Worm (Caenorhabditis elegans): Measurements from ENCODE around the gene thk-1.
"Not testable (repeated sequence)": the region's sequence is repeated elsewhere in the genome, so short reads cannot be mapped to it uniquely, and the experiment has no call there.

thk-1 gene

DNA sequence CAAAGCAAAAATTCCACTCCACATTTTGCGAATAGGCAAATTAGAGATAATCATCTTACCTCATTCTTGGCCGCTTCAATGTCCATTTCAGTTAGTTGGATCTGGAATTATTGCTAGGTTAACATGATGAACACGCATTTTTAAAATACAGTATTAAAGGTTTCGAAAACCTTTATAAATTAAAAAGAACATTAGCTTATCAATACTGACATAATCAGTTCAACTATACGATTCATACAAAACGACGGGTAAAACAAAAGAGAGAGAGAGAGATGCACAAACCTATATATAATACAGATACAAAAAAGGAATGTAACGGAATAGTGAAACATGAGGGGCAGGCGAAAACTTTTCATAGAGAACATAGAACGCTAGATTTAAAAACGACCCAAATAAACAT lies at the start of gene thk-1:
Gene thk-1 (minus strand): TSS at position 101 of the 400 bp plus-strand sequence.
- TF ChIP-seq W03F9.2 (tag; optimal IDR thresholded peaks at IDR 0.05) (no peak), dao-5 (tag; optimal IDR thresholded peaks at IDR 0.05) (no peak), him-1 (tag; optimal IDR thresholded peaks at IDR 0.05) (no peak)

DNA sequence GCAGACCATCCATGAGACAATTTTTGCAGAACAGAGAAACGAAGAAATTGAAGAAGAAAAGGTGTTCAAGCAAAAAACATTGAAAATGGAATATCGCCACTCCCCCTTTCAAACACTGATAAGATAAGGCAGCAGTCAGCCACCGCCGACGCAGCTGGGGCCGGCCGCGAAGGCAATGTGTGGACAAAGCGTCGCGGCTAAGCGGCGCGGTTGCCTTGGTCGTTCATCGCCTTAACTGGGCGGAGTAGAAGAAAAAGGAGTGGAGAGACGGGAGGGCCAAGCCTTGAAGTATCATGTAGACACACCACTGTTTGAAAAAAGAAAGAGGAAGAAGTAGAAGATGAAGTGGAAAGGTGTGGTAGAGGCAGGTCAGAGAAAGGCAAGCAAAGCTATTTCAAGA lies 49.6 kb upstream of the thk-1 start:
- TF ChIP-seq W03F9.2 (tag; optimal IDR thresholded peaks at IDR 0.05) (no peak), dao-5 (tag; optimal IDR thresholded peaks at IDR 0.05) (no peak), him-1 (tag; optimal IDR thresholded peaks at IDR 0.05) (no peak)

DNA sequence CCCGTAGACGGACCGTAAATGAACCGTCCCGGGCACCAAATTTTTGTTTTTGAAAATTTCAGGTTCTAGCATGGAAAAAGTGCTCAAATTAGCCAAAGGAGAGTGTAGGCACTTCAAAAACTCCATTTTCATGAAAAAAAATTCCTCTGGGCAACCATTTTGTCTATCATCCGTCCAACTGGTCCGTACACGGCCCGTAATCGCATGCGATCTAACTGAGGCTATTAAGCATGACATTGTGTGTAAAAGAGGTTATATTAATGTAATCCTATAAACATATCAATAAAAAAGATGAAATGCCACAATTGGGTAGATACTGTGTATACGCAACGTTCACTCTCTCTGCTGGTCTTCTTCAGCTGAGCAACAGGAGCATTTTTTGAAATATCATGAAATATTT lies 41.3 kb upstream of the thk-1 start, which contains the start of gene R09E10.1:
Gene R09E10.1 (minus strand): TSS at position 101 of the 400 bp plus-strand sequence.
- not testable (repeated sequence) for TF ChIP-seq him-1, W03F9.2, dao-5 (tag; optimal IDR thresholded peaks at IDR 0.05)

DNA sequence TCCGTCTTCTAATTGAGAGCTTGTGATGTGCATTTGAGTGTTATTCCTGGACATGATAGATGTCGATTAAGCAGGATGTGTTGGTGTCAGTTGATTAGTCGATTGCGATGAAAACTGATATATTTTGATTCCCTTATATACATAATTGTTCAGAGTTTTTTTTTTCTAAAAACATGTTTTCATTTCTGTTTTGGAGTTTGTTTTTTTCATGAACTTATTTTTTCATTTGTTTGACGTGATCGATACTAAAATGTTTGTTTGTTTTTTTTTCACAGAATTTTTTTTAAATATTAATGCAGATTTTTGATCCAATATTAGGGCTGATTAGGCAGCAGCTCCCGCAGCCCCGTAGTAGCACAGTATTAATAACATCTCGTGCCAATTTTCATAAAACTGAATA lies 36.8 kb upstream of the thk-1 start, which contains the start of gene R09E10.2:
Gene R09E10.2 (minus strand): TSS at position 101 of the 400 bp plus-strand sequence.
- TF ChIP-seq him-1 (tag; optimal IDR thresholded peaks at IDR 0.05) (no peak), W03F9.2 (tag; optimal IDR thresholded peaks at IDR 0.05) (no peak)

ce11 chrIV:10313565-10313964 lies 32.2 kb upstream of the thk-1 start, which contains the start of gene acs-18:
TSS of gene acs-18 (minus strand) at chrIV:10313665.
- TF ChIP-seq him-1 (tag; optimal IDR thresholded peaks at IDR 0.05) (no peak), dao-5 (tag; optimal IDR thresholded peaks at IDR 0.05) (no peak), W03F9.2 (tag; optimal IDR thresholded peaks at IDR 0.05) (no peak)

ce11 chrIV:10311115-10311514 lies 29.7 kb upstream of the thk-1 start:
- TF ChIP-seq W03F9.2 (tag; optimal IDR thresholded peaks at IDR 0.05) (no peak), him-1 (tag; optimal IDR thresholded peaks at IDR 0.05) (no peak), dao-5 (tag; optimal IDR thresholded peaks at IDR 0.05) (no peak)

- TF ChIP-seq him-1 (tag; optimal IDR thresholded peaks at IDR 0.05): no peak
- TF ChIP-seq W03F9.2 (tag; optimal IDR thresholded peaks at IDR 0.05): no peak
- TF ChIP-seq dao-5 (tag; optimal IDR thresholded peaks at IDR 0.05): no peak
Observed at ce11 chrIV:10310329-10310728, 28.9 kb upstream of the thk-1 start, which contains the start of gene R09E10.8. TSS of gene R09E10.8 (minus strand) at chrIV:10310429.

DNA sequence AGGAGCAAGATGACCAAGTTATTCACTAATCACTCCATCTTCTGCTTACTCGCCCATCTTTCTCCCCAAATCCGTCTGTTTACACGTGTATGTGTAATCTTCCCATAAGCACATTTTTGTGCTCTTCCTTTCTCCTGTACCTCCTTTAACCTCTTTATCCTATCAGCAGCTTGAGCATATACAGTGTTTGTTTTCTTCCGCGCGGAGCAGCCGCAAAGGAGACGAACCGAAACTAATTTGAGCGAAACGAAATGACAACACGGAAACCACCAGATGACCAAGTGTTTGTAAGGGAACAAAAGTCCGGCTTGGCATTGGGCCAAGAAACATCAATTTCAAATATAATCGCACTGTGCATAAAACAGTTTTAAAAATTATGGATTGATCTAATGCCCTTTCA lies 23.0 kb upstream of the thk-1 start:
- TF ChIP-seq dao-5 (tag; optimal IDR thresholded peaks at IDR 0.05) (no peak), W03F9.2 (tag; optimal IDR thresholded peaks at IDR 0.05) (no peak), him-1 (tag; optimal IDR thresholded peaks at IDR 0.05) (no peak)

DNA sequence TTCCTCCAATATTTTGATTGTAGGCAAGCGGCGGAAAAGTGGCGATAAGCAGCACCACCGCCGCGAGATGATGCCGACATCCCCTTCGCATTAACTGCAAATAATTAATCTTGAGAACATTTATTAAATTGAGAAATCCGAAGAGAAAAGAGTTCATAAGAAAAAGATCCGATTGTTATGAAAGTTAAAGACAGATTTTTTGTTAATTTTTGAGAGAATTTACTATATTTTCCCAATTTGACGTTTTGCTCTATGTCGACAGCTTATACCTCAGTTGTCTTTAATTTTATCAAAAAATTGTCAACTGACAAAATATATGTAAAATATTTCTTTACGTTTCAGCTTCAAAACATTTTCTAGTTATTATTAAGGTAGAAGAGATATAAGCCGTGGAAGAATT lies 20.8 kb upstream of the thk-1 start, which contains the start of gene R09E10.5:
Gene R09E10.5 (minus strand): TSS at position 101 of the 400 bp plus-strand sequence.
- no peak for TF ChIP-seq W03F9.2 (tag; optimal IDR thresholded peaks at IDR 0.05)
- TF ChIP-seq him-1 (tag; optimal IDR thresholded peaks at IDR 0.05): no peak

ce11 chrIV:10296036-10296435 lies 14.7 kb upstream of the thk-1 start:
- TF ChIP-seq W03F9.2 (tag; optimal IDR thresholded peaks at IDR 0.05) (no peak), him-1 (tag; optimal IDR thresholded peaks at IDR 0.05) (no peak), dao-5 (tag; optimal IDR thresholded peaks at IDR 0.05) (no peak)

ce11 chrIV:10295084-10295483 lies 13.7 kb upstream of the thk-1 start, which contains the start of gene R09E10.13:
TSS of gene R09E10.13 (minus strand) at chrIV:10295144.
- no peak for TF ChIP-seq him-1 (tag; optimal IDR thresholded peaks at IDR 0.05)
- TF ChIP-seq W03F9.2 (tag; optimal IDR thresholded peaks at IDR 0.05): no peak
- no peak for TF ChIP-seq dao-5 (tag; optimal IDR thresholded peaks at IDR 0.05)

DNA sequence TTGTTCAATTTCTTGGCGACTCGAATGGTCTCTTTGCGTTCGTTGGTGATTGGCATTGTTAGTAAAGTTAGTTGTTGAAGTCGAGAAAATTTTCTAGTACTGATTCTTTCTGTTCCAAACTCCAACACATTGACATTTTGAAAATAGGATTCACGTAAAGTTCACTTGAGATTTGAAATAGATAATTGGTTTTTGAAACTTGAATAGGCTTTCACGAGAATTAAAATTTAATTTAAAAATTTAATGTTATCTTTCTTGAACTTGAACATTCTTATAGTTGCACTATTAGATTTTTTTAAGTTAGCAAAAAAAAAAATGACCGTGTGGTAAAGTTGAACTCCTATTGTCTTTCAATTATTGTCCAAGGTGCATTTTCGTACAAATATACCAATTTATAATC lies 12.6 kb upstream of the thk-1 start, which contains the start of gene R09E10.6:
Gene R09E10.6 (minus strand): TSS at position 101 of the 400 bp plus-strand sequence.
- no peak for TF ChIP-seq dao-5 (tag; optimal IDR thresholded peaks at IDR 0.05)
- no peak for TF ChIP-seq him-1 (tag; optimal IDR thresholded peaks at IDR 0.05)
- no peak for TF ChIP-seq W03F9.2 (tag; optimal IDR thresholded peaks at IDR 0.05)

DNA sequence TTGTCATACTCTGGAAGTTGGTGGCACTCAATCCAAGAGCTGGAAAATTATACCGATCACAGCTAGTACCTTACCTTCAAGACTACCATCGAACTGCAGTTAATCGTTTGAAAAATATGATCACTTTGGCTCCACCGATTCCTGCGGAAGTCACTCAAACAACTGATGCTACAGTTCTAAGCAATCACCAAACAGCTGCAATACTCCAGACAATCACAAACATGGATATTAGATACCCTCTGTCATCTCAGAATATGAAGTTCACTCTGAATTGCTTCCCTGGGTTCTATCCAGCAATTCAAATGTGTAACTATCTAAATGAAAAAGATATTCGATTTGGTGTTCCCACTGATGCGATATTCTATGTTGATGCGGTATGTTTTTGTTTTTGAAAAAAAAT lies 7.2 kb upstream of the thk-1 start:
- TF ChIP-seq him-1 (tag; optimal IDR thresholded peaks at IDR 0.05): no peak
- TF ChIP-seq W03F9.2 (tag; optimal IDR thresholded peaks at IDR 0.05): no peak
- TF ChIP-seq dao-5 (tag; optimal IDR thresholded peaks at IDR 0.05): no peak

ce11 chrIV:10286655-10287054 lies 5.3 kb upstream of the thk-1 start, which contains the start of gene ebax-1:
TSS of gene ebax-1 (plus strand) at chrIV:10286955.
- no peak for TF ChIP-seq him-1 (tag; optimal IDR thresholded peaks at IDR 0.05)

DNA sequence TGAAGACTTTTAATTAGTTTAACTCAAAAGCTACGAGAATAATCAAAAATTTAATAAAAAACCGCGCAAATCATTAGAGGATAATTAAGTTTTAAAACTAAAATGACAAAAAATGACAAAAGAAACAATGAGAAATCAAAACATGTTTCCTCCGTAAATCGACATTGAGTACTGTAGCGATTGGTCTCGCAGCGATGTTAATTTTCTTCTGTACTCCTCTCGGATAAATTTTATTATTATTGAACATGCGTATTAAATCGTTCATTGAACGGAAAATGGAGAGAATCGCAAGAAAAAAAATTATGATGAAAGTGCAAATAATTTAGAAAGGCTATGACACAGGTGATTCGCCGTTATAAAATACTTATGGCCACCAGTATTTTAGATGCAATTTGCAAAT lies 3.9 kb upstream of the thk-1 start:
- TF ChIP-seq him-1 (tag; optimal IDR thresholded peaks at IDR 0.05): no peak
- no peak for TF ChIP-seq dao-5 (tag; optimal IDR thresholded peaks at IDR 0.05)
- TF ChIP-seq W03F9.2 (tag; optimal IDR thresholded peaks at IDR 0.05): no peak

All from whole organism, L4/young adult.